Worm (Caenorhabditis elegans) whole organism, young adult: ENCODE measurements around the gene C02F5.10.

Source experiments
- B0035.1 ChIP-seq: sonication (generic microtip); optimal IDR thresholded peaks from 2 replicates; lab custom pipeline; 2016; ENCODE audit warnings: missing genetic modification characterization, mild to moderate bottlenecking, missing compliant biosample characterization, missing genotype, missing genetic modification reagents
- F33H1.4 ChIP-seq: fragments of 200-800 bp; sonication (Bioruptor generic); IDR thresholded peaks from 2 replicates; pipeline ENCODE4 v1.3.6; 2022; ENCODE audit warnings: missing genetic modification reagents, missing genetic modification characterization, missing compliant biosample characterization
- F39B2.1 ChIP-seq: fragments of 200-800 bp; sonication (Bioruptor generic); IDR thresholded peaks from 2 replicates; pipeline ENCODE4 v1.3.6; 2022; ENCODE audit warnings: missing genetic modification reagents, missing genetic modification characterization, missing compliant biosample characterization
- F57A8.1 ChIP-seq: fragments of 200-800 bp; sonication (Bioruptor generic); optimal IDR thresholded peaks from 2 replicates; lab custom pipeline; 2018; ENCODE audit warnings: mild to moderate bottlenecking, missing genetic modification characterization, moderate library complexity, missing compliant biosample characterization
- K11D2.4 ChIP-seq: fragments of 200-800 bp; sonication (Bioruptor generic); IDR thresholded peaks from 2 replicates; pipeline ENCODE4 v1.3.6; 2022; ENCODE audit warnings: missing genetic modification reagents, missing genetic modification characterization, missing compliant biosample characterization
- T26A5.8 ChIP-seq: sonication (generic microtip); optimal IDR thresholded peaks from 2 replicates; lab custom pipeline; 2016; ENCODE audit warnings: missing genetic modification characterization, missing compliant biosample characterization
- ama-1 ChIP-seq, 3 experiments: fragments of 150-350 bp in 1 of 3; sonication (generic microtip) in 2 of 3; optimal IDR thresholded peaks; 2 replicates each; lab custom pipeline; 2014 to 2018; ENCODE audit warnings: missing biosample characterization in 2 of 3, missing genetic modification characterization in 2 of 3, missing genetic modification reagents in 2 of 3
- attf-3 ChIP-seq: fragments of 200-800 bp; sonication (Bioruptor generic); conservative IDR thresholded peaks from 2 replicates; pipeline ENCODE4 v1.3.6; 2022; ENCODE audit warnings: missing genetic modification reagents, missing genetic modification characterization, missing compliant biosample characterization
- attf-5 ChIP-seq: fragments of 200-800 bp; sonication (Bioruptor generic); optimal IDR thresholded peaks from 2 replicates; lab custom pipeline; 2018; ENCODE audit warnings: mild to moderate bottlenecking, missing genetic modification characterization, missing compliant biosample characterization
- attf-6 ChIP-seq: fragments of 200-800 bp; sonication (Bioruptor generic); IDR thresholded peaks from 2 replicates; pipeline ENCODE4 v1.3.6; 2022; ENCODE audit warnings: missing genetic modification reagents, missing genetic modification characterization, missing compliant biosample characterization
- bed-2 ChIP-seq: fragments of 200-800 bp; sonication (Bioruptor generic); IDR thresholded peaks from 2 replicates; pipeline ENCODE4 v1.3.6; 2022; ENCODE audit warnings: missing genetic modification reagents, missing genetic modification characterization, missing compliant biosample characterization
- ccch-3 ChIP-seq: fragments of 200-800 bp; sonication (Bioruptor generic); optimal IDR thresholded peaks from 2 replicates; lab custom pipeline; 2018; ENCODE audit warnings: mild to moderate bottlenecking, missing genetic modification characterization, missing compliant biosample characterization
- cebp-1 ChIP-seq, 2 experiments: fragments of 200-800 bp in 1 of 2; sonication (Bioruptor generic) in 1 of 2; sonication (generic microtip) in 1 of 2; IDR thresholded peaks in 1 of 2; optimal IDR thresholded peaks in 1 of 2; 2 replicates each; pipeline versions ENCODE4 v1.3.6 to Lab custom; 2017 to 2022; ENCODE audit warnings: missing compliant biosample characterization in 2 of 2, missing genetic modification characterization in 2 of 2, mild to moderate bottlenecking in 1 of 2, missing genetic modification reagents in 1 of 2, moderate library complexity in 1 of 2
- ceh-27 ChIP-seq: fragments of 200-800 bp; sonication (Bioruptor generic); optimal IDR thresholded peaks from 2 replicates; lab custom pipeline; 2018; ENCODE audit warnings: mild to moderate bottlenecking, missing genetic modification characterization, moderate library complexity, missing compliant biosample characterization
- ceh-40 ChIP-seq: fragments of 200-800 bp; sonication (Bioruptor generic); IDR thresholded peaks from 2 replicates; pipeline ENCODE4 v1.3.6; 2022; ENCODE audit warnings: missing genetic modification characterization, missing compliant biosample characterization
- ceh-58 ChIP-seq: fragments of 200-800 bp; sonication (Bioruptor generic); IDR thresholded peaks from 2 replicates; pipeline ENCODE4 v1.3.6; 2022; ENCODE audit warnings: missing genetic modification characterization, missing compliant biosample characterization
- dox-1 ChIP-seq: fragments of 200-800 bp; sonication (Bioruptor generic); IDR thresholded peaks from 2 replicates; pipeline ENCODE4 v1.3.6; 2022; ENCODE audit warnings: missing genetic modification reagents, missing genetic modification characterization, missing compliant biosample characterization
- egrh-3 ChIP-seq: fragments of 200-800 bp; sonication (Bioruptor generic); IDR thresholded peaks from 2 replicates; pipeline ENCODE4 v1.3.6; 2022; ENCODE audit warnings: missing genetic modification reagents, missing genetic modification characterization, missing compliant biosample characterization
- ekl-4 ChIP-seq: fragments of 200-800 bp; sonication (Bioruptor generic); IDR thresholded peaks from 2 replicates; pipeline ENCODE4 v1.3.6; 2022; ENCODE audit warnings: missing genetic modification reagents, missing genetic modification characterization, missing compliant biosample characterization
- hlh-26 ChIP-seq: fragments of 200-800 bp; sonication (Bioruptor generic); conservative IDR thresholded peaks from 2 replicates; pipeline ENCODE4 v1.3.6; 2022; ENCODE audit warnings: missing genetic modification reagents, missing genetic modification characterization, missing compliant biosample characterization
- let-607 ChIP-seq, 2 experiments: fragments of 200-800 bp in 1 of 2; sonication (Bioruptor generic) in 1 of 2; sonication (generic microtip) in 1 of 2; optimal IDR thresholded peaks; 2 replicates each; lab custom pipeline; 2016 to 2018; ENCODE audit warnings: mild to moderate bottlenecking in 2 of 2, missing compliant biosample characterization in 2 of 2, missing genetic modification characterization in 2 of 2, moderate library complexity in 2 of 2, missing genotype in 1 of 2
- madf-3 ChIP-seq: fragments of 200-800 bp; sonication (Bioruptor generic); IDR thresholded peaks from 2 replicates; pipeline ENCODE4 v1.3.6; 2022; ENCODE audit warnings: missing genetic modification reagents, missing genetic modification characterization, missing compliant biosample characterization
- madf-6 ChIP-seq: fragments of 200-800 bp; sonication (Bioruptor generic); IDR thresholded peaks from 2 replicates; pipeline ENCODE4 v1.3.6; 2022; ENCODE audit warnings: missing genetic modification reagents, missing genetic modification characterization, missing compliant biosample characterization
- mxl-1 ChIP-seq: sonication (generic microtip); optimal IDR thresholded peaks from 2 replicates; lab custom pipeline; 2016; ENCODE audit warnings: missing genetic modification characterization, missing compliant biosample characterization
- nfya-1 ChIP-seq: sonication (generic microtip); optimal IDR thresholded peaks from 2 replicates; lab custom pipeline; 2017; ENCODE audit warnings: antibody characterized with exemption, missing compliant biosample characterization, missing genetic modification characterization, borderline replicate concordance; ENCODE audit not compliant: insufficient read depth
- nfyb-1 ChIP-seq: fragments of 200-800 bp; sonication (Bioruptor generic); IDR thresholded peaks from 2 replicates; pipeline ENCODE4 v1.3.6; 2022; ENCODE audit warnings: missing genetic modification reagents, missing genetic modification characterization, missing compliant biosample characterization
- nhr-27 ChIP-seq: fragments of 200-800 bp; sonication (Bioruptor generic); optimal IDR thresholded peaks from 2 replicates; lab custom pipeline; 2018; ENCODE audit warnings: mild to moderate bottlenecking, missing genetic modification characterization, moderate library complexity, missing compliant biosample characterization
- rec-8 ChIP-seq, 2 experiments: sonication (generic microtip); optimal IDR thresholded peaks; 2 replicates each; lab custom pipeline; 2016; ENCODE audit warnings: mild to moderate bottlenecking in 2 of 2, missing genetic modification characterization in 2 of 2, missing genetic modification reagents in 2 of 2, missing genotype in 2 of 2, missing biosample characterization in 1 of 2, missing compliant biosample characterization in 1 of 2, moderate library complexity in 1 of 2
- rpc-1 ChIP-seq, 2 experiments: fragments of 150-350 bp in 1 of 2; sonication (generic microtip) in 1 of 2; optimal IDR thresholded peaks; 2 replicates each; lab custom pipeline; 2014 to 2018; ENCODE audit warnings: missing biosample characterization in 1 of 2, missing genetic modification characterization in 1 of 2, missing genetic modification reagents in 1 of 2, missing genotype in 1 of 2
- sea-2 ChIP-seq: fragments of 200-800 bp; sonication (Bioruptor generic); IDR thresholded peaks from 2 replicates; pipeline ENCODE4 v1.3.6; 2022; ENCODE audit warnings: missing genetic modification characterization, missing compliant biosample characterization
- snpc-1.3 ChIP-seq: sonication (generic microtip); optimal IDR thresholded peaks from 2 replicates; lab custom pipeline; 2017; ENCODE audit warnings: missing genetic modification characterization, mild to moderate bottlenecking, missing compliant biosample characterization, antibody characterized with exemption, moderate library complexity, missing genotype, missing genetic modification reagents; ENCODE audit not compliant: insufficient read depth
- unc-130 ChIP-seq: sonication (generic microtip); optimal IDR thresholded peaks from 2 replicates; lab custom pipeline; 2016; ENCODE audit warnings: missing genetic modification reagents, missing genetic modification characterization, missing compliant biosample characterization
- ztf-26 ChIP-seq: sonication (generic microtip); optimal IDR thresholded peaks from 2 replicates; lab custom pipeline; 2017; ENCODE audit warnings: missing genetic modification characterization, missing compliant biosample characterization
- ztf-3 ChIP-seq: fragments of 200-800 bp; sonication (Bioruptor generic); optimal IDR thresholded peaks from 2 replicates; lab custom pipeline; 2018; ENCODE audit warnings: mild to moderate bottlenecking, missing genetic modification characterization, missing compliant biosample characterization
- ztf-6 ChIP-seq: fragments of 200-800 bp; sonication (Bioruptor generic); IDR thresholded peaks from 2 replicates; pipeline ENCODE4 v1.3.6; 2022; ENCODE audit warnings: missing genetic modification reagents, missing genetic modification characterization, missing compliant biosample characterization

The C02F5.10 gene

DNA sequence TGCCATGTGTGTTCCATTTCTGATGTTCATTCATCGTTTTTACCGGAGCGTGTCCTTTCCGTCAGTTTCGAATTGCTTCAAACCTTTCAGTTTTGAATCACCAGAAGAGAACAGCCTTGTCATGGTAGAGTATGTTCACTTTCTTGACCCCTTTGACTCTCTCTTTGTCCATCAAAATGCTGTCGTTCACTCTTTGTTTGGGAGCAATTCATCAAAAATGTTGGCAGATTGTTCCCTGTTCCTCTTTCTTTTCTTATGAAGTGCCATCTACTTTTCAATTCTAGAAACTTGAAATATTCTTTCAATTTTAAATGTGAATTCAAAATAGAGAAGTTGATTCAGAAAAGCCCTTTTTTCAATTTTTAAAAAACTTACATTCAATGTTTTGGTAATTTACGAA is 32.0 kb upstream of the C02F5.10 start:
- TF ChIP-seq F33H1.4 (GFP tag; lab: Robert Waterston, UW) (no peak), snpc-1.3 (no peak), mxl-1 (tag; lab: Kevin White, UChicago) (no peak)

DNA sequence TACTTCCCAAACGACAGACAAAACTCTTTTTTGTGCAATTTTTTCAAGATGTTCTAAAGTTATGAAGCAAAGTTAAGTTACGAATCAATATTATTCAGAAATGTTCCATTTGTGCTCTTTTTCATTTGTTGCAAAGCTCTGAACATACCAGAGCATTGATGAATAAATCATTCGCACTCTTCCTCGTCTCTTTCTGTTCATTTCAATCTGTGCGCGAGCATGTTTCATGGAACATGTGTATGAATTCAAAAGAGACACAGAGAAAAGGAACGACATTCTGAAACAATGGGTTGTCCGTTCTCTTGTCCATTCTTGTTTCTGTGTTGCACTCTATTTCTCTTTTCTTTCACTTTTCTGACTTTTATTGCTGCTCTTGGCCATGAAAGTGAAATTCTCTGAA is 31.1 kb upstream of the C02F5.10 start:
- no peak for TF ChIP-seq ztf-3 (GFP tag; lab: Kevin White, UChicago)

DNA sequence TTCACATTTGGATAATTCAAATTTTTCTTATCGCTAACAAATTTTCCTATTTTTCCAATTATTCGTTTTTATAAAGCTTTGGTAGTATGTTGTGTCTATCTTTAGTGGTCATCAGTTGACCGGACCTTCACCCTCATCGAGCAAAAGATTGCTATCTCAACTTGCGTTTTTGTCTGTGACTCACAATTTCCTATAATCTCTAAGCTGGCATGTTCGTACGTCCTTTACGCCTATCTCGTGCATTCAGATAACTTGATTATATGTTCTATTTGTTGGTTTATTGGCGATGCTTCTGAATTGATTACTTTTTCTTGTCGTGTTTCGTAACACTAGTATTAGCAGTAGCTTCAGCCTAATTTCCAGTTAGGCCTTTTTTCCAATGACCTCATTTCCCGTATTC is 30.3 kb upstream of the C02F5.10 start:
- no peak for TF ChIP-seq rec-8 (tag; optimal IDR thresholded peaks at IDR 0.05; lab: Kevin White, UChicago)
- TF ChIP-seq attf-3 = no peak
- TF ChIP-seq ceh-58 (GFP tag; lab: Robert Waterston, UW) = no peak
- TF ChIP-seq ztf-6 (GFP tag; lab: Robert Waterston, UW) = no peak
- no peak for TF ChIP-seq ceh-40
- TF ChIP-seq ama-1 (optimal IDR thresholded peaks at IDR 0.05; lab: Kevin White, UChicago) = no peak
- no peak for TF ChIP-seq ama-1 (GFP tag; optimal IDR thresholded peaks at IDR 0.05; lab: Kevin White, UChicago)
- TF ChIP-seq K11D2.4 (GFP tag; lab: Robert Waterston, UW) = no peak
- no peak for TF ChIP-seq ztf-26
- TF ChIP-seq bed-2 = no peak
- no peak for TF ChIP-seq nfyb-1 (GFP tag; lab: Robert Waterston, UW)
- no peak for TF ChIP-seq ccch-3 (GFP tag; lab: Kevin White, UChicago)
- no peak for TF ChIP-seq B0035.1 (tag; lab: Kevin White, UChicago)
- no peak for TF ChIP-seq madf-3
- TF ChIP-seq T26A5.8 (tag; lab: Kevin White, UChicago) = no peak
- no peak for TF ChIP-seq ekl-4 (GFP tag; lab: Robert Waterston, UW)
- no peak for TF ChIP-seq attf-5 (GFP tag; lab: Kevin White, UChicago)
- no peak for TF ChIP-seq egrh-3 (GFP tag; lab: Robert Waterston, UW)
- no peak for TF ChIP-seq F39B2.1 (GFP tag; lab: Robert Waterston, UW)
- no peak for TF ChIP-seq dox-1 (GFP tag; lab: Robert Waterston, UW)

DNA sequence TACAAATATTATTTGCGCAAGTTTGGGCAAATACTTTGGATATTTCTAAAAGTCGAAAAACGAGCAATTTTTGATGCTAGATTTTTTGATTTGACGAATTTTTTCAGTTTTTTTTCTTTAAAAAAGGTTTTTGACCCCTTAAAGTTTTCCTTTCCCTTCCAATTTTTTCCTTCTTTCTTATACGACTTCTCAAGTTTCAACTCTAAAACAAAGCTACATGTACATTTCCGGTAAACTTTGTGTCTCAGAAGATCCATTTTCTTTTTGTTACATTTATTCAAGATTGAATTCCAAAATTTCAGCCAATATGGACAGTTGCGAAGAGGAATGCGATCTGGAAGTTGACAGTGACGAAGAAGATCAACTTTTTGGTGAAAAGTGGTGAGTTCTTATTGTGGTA is 29.5 kb upstream of the C02F5.10 start, which contains the start of gene mig-10:
Gene mig-10 (plus strand): TSS at position 301 of the 400 bp plus-strand sequence.
- TF ChIP-seq rpc-1 (optimal IDR thresholded peaks at IDR 0.05; lab: Kevin White, UChicago) (no peak), rpc-1 (tag; optimal IDR thresholded peaks at IDR 0.05; lab: Kevin White, UChicago) (no peak), nhr-27 (tag; lab: Kevin White, UChicago) (no peak), unc-130 (GFP tag; lab: Kevin White, UChicago) (no peak)

DNA sequence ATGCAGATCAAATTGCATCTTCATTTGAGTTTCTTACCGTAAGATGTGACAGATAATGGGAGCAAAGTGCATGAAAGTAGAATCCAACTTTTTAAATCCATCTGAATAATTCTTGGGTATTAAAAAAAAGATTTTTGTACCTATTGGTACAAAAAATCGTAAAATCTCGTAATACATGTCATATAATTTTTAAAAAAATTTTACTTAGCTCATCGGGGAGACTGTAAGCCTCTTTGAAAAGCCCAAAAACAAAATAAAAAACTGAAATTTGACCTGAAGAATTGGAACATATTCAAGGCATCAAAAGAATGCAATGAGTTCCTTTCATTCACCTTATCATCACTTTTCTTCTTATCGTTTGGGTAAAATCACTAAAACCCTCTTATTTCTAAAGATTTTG is 26.6 kb upstream of the C02F5.10 start, which contains the start of gene clec-160:
Gene clec-160 (minus strand): TSS at position 101 of the 400 bp plus-strand sequence.
- no peak for TF ChIP-seq hlh-26 (GFP tag; lab: Robert Waterston, UW)
- no peak for TF ChIP-seq cebp-1 (GFP tag; IDR thresholded peaks at IDR 0.05; lab: Robert Waterston, UW)
- no peak for TF ChIP-seq cebp-1 (tag; optimal IDR thresholded peaks at IDR 0.05; lab: Kevin White, UChicago)
- TF ChIP-seq F57A8.1 (GFP tag; lab: Kevin White, UChicago) = no peak
- no peak for TF ChIP-seq attf-6 (GFP tag; lab: Robert Waterston, UW)
- no peak for TF ChIP-seq madf-6 (GFP tag; lab: Robert Waterston, UW)
- no peak for TF ChIP-seq sea-2
- TF ChIP-seq rpc-1 (optimal IDR thresholded peaks at IDR 0.05; lab: Kevin White, UChicago) = no peak
- no peak for TF ChIP-seq rpc-1 (tag; optimal IDR thresholded peaks at IDR 0.05; lab: Kevin White, UChicago)
- TF ChIP-seq ceh-27 (GFP tag; lab: Kevin White, UChicago) = no peak
- no peak for TF ChIP-seq nfya-1 (tag; lab: Kevin White, UChicago)
- TF ChIP-seq let-607 (tag; optimal IDR thresholded peaks at IDR 0.05; lab: Kevin White, UChicago) = no peak
